Fruit fly (Drosophila melanogaster): ENCODE results near the gene CG13926.

Gene CG13926

DNA sequence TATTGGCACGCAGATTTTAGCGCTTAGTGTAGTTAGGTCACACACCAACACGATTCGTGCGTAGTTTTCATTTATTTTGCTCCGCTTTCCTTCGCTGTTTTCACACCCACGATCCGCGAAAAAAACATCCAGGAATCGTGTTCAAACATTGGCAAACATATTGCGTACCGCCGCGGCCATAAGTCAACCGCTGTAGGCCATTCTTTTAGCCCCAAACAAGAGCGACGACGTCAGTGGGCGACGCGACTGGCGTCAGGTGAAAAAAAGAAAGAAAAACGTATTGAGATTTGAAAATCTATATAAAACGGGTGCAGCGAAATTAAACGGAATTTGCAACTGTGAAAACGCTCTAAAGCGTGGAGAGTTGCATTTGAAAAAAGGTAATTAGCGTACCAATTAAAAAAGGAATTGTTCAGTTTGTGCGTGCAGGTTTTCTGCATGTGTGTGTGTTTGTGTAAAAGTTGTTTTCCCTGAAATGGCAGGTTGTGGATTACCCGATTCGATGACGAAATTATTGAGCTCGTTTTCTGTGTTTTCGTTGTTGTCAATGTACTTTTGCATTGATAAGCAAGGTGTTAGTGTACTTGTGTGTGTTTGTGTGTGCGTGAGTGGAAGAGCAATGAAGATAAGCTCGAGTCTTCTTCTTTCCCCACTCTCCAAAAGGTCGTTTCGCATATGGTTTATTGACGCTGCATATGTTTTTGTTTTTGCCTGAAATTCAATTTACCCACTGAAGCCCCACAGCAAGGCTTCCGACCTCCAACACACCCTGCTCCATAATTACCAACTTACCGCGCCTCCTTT, 48.6 kb downstream of the CG13926 start, which contains the start of gene Tmep (continued):
- TF ChIP-seq Rx (GFP tag; IDR thresholded peaks at IDR 0.05) (no peak), CG4360 (GFP tag; IDR thresholded peaks at IDR 0.05) (no peak), CG2129 (GFP tag; IDR thresholded peaks at IDR 0.05; ENCODE audit: partially characterized antibody) (no peak), ap (GFP tag; IDR thresholded peaks at IDR 0.05) (no peak), tgo (GFP tag; IDR thresholded peaks at IDR 0.05) (no peak), CG3163 (GFP tag; optimal IDR thresholded peaks at IDR 0.05) (peak; percentile 8), Mrtf (GFP tag; IDR thresholded peaks at IDR 0.05) (no peak), sug (tag; optimal IDR thresholded peaks at IDR 0.05) (peak; percentile 13), tio (GFP tag; optimal IDR thresholded peaks at IDR 0.05) (no peak), CG34376 (GFP tag; optimal IDR thresholded peaks at IDR 0.05) (peak; percentile 53), MTF-1 (GFP tag; optimal IDR thresholded peaks at IDR 0.05; ENCODE audit: borderline replicate concordance) (peak; percentile 8), Eip74EF (GFP tag; optimal IDR thresholded peaks at IDR 0.05) (no peak), amos (GFP tag; IDR thresholded peaks at IDR 0.05; ENCODE audit: partially characterized antibody) (peak; percentile 33; the same call in 1 of the 2 replicates), ewg (GFP tag; optimal IDR thresholded peaks at IDR 0.05) (no peak), Fer2 (tag; optimal IDR thresholded peaks at IDR 0.05) (no peak), hkb (optimal IDR thresholded peaks at IDR 0.05) (no peak), hkb (GFP tag; IDR thresholded peaks at IDR 0.05) (no peak), Oli (tag; optimal IDR thresholded peaks at IDR 0.05) (no peak), CG17361 (GFP tag; IDR thresholded peaks at IDR 0.05) (no peak), klu (GFP tag; IDR thresholded peaks at IDR 0.05) (no peak), Sin3A (optimal IDR thresholded peaks at IDR 0.05) (no peak), CG31388 (GFP tag; optimal IDR thresholded peaks at IDR 0.05) (no peak), CG11398 (GFP tag; optimal IDR thresholded peaks at IDR 0.05) (no peak), Ets97D (GFP tag; optimal IDR thresholded peaks at IDR 0.05) (peak; percentile 3), CG32767 (GFP tag; IDR thresholded peaks at IDR 0.05) (no peak), peb (GFP tag; IDR thresholded peaks at IDR 0.05) (no peak), NfI (GFP tag; optimal IDR thresholded peaks at IDR 0.05) (no peak), CG34422 (GFP tag; IDR thresholded peaks at IDR 0.05) (0 out of 3 replicates have a peak, but pooled peaks have one; percentile 22), ranshi (GFP tag; IDR thresholded peaks at IDR 0.05) (no peak), Poxn (GFP tag; IDR thresholded peaks at IDR 0.05) (no peak), sd (tag; optimal IDR thresholded peaks at IDR 0.05) (no peak), dm (GFP tag; optimal IDR thresholded peaks at IDR 0.05) (no peak), CG9797 (GFP tag; optimal IDR thresholded peaks at IDR 0.05) (no peak), usp (GFP tag; optimal IDR thresholded peaks at IDR 0.05) (no peak), caup (GFP tag; optimal IDR thresholded peaks at IDR 0.05; ENCODE audit: severe bottlenecking) (no peak), Blimp-1 (GFP tag; optimal IDR thresholded peaks at IDR 0.05) (no peak), CG12744 (GFP tag; optimal IDR thresholded peaks at IDR 0.05) (no peak), Med (GFP tag) (peak; percentile 44), unpg (GFP tag; optimal IDR thresholded peaks at IDR 0.05) (no peak), Adf1 (GFP tag; IDR thresholded peaks at IDR 0.05) (no peak), gro (GFP tag; optimal IDR thresholded peaks at IDR 0.05) (no peak), CG13424 (tag; optimal IDR thresholded peaks at IDR 0.05) (no peak), CG14050 (GFP tag; IDR thresholded peaks at IDR 0.05) (no peak), lov (optimal IDR thresholded peaks at IDR 0.05) (no peak), lov (GFP tag; IDR thresholded peaks at IDR 0.05) (no peak), mld (GFP tag; IDR thresholded peaks at IDR 0.05; ENCODE audit: partially characterized antibody) (no peak), pfk (GFP tag; optimal IDR thresholded peaks at IDR 0.05) (no peak), YL-1 (GFP tag; optimal IDR thresholded peaks at IDR 0.05) (peak; percentile 8), HmgZ (tag; optimal IDR thresholded peaks at IDR 0.05) (no peak), Scr (GFP tag; IDR thresholded peaks at IDR 0.05; ENCODE audit: partially characterized antibody) (no peak)
